Worm (Caenorhabditis elegans) whole organism, L3 larva: ENCODE data around the gene D2096.10.

ENCODE experiments used
- R02D3.7 ChIP-seq: fragments of 150-350 bp; optimal IDR thresholded peaks from 2 replicates; lab custom pipeline; 2014; ENCODE audit warnings: missing biosample characterization, missing genetic modification characterization
- ZK546.5 ChIP-seq: sonication (generic microtip); optimal IDR thresholded peaks from 2 replicates; lab custom pipeline; 2017; ENCODE audit warnings: missing biosample characterization, missing genetic modification characterization
- ama-1 ChIP-seq: fragments of 150-350 bp; optimal IDR thresholded peaks from 2 replicates; lab custom pipeline; 2018
- ceh-28 ChIP-seq: fragments of 150-350 bp; optimal IDR thresholded peaks from 2 replicates; lab custom pipeline; 2014; ENCODE audit warnings: missing biosample characterization, missing genetic modification reagents, missing genetic modification characterization
- ceh-82 ChIP-seq: fragments of 150-350 bp; optimal IDR thresholded peaks from 2 replicates; lab custom pipeline; 2014; ENCODE audit warnings: missing biosample characterization, missing genetic modification characterization
- daf-12 ChIP-seq: fragments of 150-350 bp; optimal IDR thresholded peaks from 2 replicates; lab custom pipeline; 2014; ENCODE audit warnings: missing biosample characterization, missing genetic modification reagents, missing genetic modification characterization
- elt-1 ChIP-seq: fragments of 150-350 bp; optimal IDR thresholded peaks from 2 replicates; lab custom pipeline; 2014; ENCODE audit warnings: missing biosample characterization, missing genetic modification characterization
- elt-2 ChIP-seq: sonication (generic microtip); optimal IDR thresholded peaks from 2 replicates; lab custom pipeline; 2016; ENCODE audit warnings: missing genetic modification reagents, mild to moderate bottlenecking, missing genetic modification characterization, missing compliant biosample characterization
- elt-3 ChIP-seq, 3 experiments: fragments of 150-350 bp in 1 of 3; sonication (generic microtip) in 2 of 3; optimal IDR thresholded peaks; 2 replicates in 2 of 3; 4 replicates in 1 of 3; lab custom pipeline; 2014 to 2017; ENCODE audit warnings: missing biosample characterization in 3 of 3, missing genetic modification characterization in 3 of 3
- fos-1 ChIP-seq: fragments of 150-350 bp; optimal IDR thresholded peaks from 2 replicates; lab custom pipeline; 2014; ENCODE audit warnings: missing biosample characterization, missing genetic modification characterization
- jun-1 ChIP-seq: fragments of 150-350 bp; optimal IDR thresholded peaks from 2 replicates; lab custom pipeline; 2014; ENCODE audit warnings: missing biosample characterization, missing genetic modification reagents, missing genetic modification characterization
- lin-15B ChIP-seq: fragments of 150-350 bp; optimal IDR thresholded peaks from 2 replicates; lab custom pipeline; 2014; ENCODE audit warnings: missing biosample characterization, missing genetic modification characterization
- lin-39 ChIP-seq: fragments of 150-350 bp; optimal IDR thresholded peaks from 2 replicates; lab custom pipeline; 2018; ENCODE audit warnings: missing biosample characterization, missing genetic modification reagents, missing genetic modification characterization
- lsy-12 ChIP-seq: sonication (generic microtip); optimal IDR thresholded peaks from 2 replicates; lab custom pipeline; 2016; ENCODE audit warnings: mild to moderate bottlenecking, missing genetic modification characterization, missing compliant biosample characterization
- mdl-1 ChIP-seq: fragments of 150-350 bp; optimal IDR thresholded peaks from 2 replicates; lab custom pipeline; 2014; ENCODE audit warnings: missing biosample characterization, missing genetic modification characterization
- nfya-1 ChIP-seq: sonication (generic microtip); optimal IDR thresholded peaks from 2 replicates; lab custom pipeline; 2017; ENCODE audit warnings: missing genetic modification characterization, mild to moderate bottlenecking, missing compliant biosample characterization, antibody characterized with exemption, moderate library complexity; ENCODE audit not compliant: insufficient read depth
- nhr-237 ChIP-seq: fragments of 150-350 bp; optimal IDR thresholded peaks from 2 replicates; lab custom pipeline; 2014; ENCODE audit warnings: missing biosample characterization, missing genetic modification characterization
- nhr-28 ChIP-seq: fragments of 150-350 bp; optimal IDR thresholded peaks from 2 replicates; lab custom pipeline; 2014; ENCODE audit warnings: missing biosample characterization, missing genetic modification characterization
- nhr-43 ChIP-seq: sonication (generic microtip); optimal IDR thresholded peaks from 2 replicates; lab custom pipeline; 2016; ENCODE audit warnings: mild to moderate bottlenecking, missing genetic modification characterization, missing compliant biosample characterization; ENCODE audit not compliant: poor library complexity, severe bottlenecking
- nhr-67 ChIP-seq: fragments of 150-350 bp; optimal IDR thresholded peaks from 2 replicates; lab custom pipeline; 2014; ENCODE audit warnings: missing biosample characterization, missing genetic modification characterization
- nhr-76 ChIP-seq: fragments of 150-350 bp; sonication (generic microtip); optimal IDR thresholded peaks from 5 replicates; lab custom pipeline; 2014; ENCODE audit warnings: missing biosample characterization, missing genetic modification characterization
- nhr-77 ChIP-seq: fragments of 150-350 bp; optimal IDR thresholded peaks from 2 replicates; lab custom pipeline; 2014; ENCODE audit warnings: missing biosample characterization, missing genetic modification characterization
- pha-4 ChIP-seq: fragments of 150-350 bp; optimal IDR thresholded peaks from 2 replicates; lab custom pipeline; 2014; ENCODE audit warnings: missing biosample characterization, missing genetic modification reagents, missing genetic modification characterization
- pqm-1 ChIP-seq: fragments of 150-350 bp; optimal IDR thresholded peaks from 2 replicates; lab custom pipeline; 2017; ENCODE audit warnings: missing biosample characterization, missing genetic modification characterization, inconsistent platforms
- sea-2 ChIP-seq: fragments of 150-350 bp; sonication (generic microtip); optimal IDR thresholded peaks from 4 replicates; lab custom pipeline; 2014; ENCODE audit warnings: missing biosample characterization, missing genetic modification reagents, missing genetic modification characterization
- skn-1 ChIP-seq: fragments of 150-350 bp; optimal IDR thresholded peaks from 2 replicates; lab custom pipeline; 2014; ENCODE audit warnings: missing biosample characterization, missing genetic modification characterization
- snpc-4 ChIP-seq: fragments of 150-350 bp; optimal IDR thresholded peaks from 2 replicates; lab custom pipeline; 2014; ENCODE audit warnings: missing biosample characterization, missing genetic modification characterization
- tbx-2 ChIP-seq: sonication (generic microtip); optimal IDR thresholded peaks from 2 replicates; lab custom pipeline; 2016; ENCODE audit warnings: mild to moderate bottlenecking, missing genetic modification characterization, missing compliant biosample characterization
- zag-1 ChIP-seq: fragments of 150-350 bp; optimal IDR thresholded peaks from 2 replicates; lab custom pipeline; 2014; ENCODE audit warnings: missing biosample characterization, missing genetic modification characterization
- ztf-11 ChIP-seq: fragments of 150-350 bp; optimal IDR thresholded peaks from 2 replicates; lab custom pipeline; 2014; ENCODE audit warnings: missing biosample characterization, missing genetic modification characterization

The D2096.10 gene

DNA sequence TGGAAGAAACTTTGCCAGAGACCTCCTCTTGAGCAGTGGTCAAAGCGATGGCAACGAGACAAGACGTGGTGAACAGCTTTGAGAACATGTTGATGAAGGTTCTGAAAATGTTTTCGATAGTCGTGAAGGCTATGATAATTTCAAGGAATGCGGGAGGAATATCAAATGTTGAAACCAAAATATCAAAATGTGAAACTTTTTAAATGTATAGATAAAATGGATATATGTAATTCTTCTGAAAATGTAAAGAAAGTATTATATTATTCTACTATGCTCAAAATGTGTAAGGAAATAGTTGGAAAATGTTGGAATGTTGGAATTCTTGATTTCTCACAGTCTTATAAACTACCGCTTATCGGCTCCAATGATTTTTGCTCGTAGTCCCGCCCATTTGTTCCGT, 19.9 kb downstream of the D2096.10 start, which contains the start of gene D2096.6:
Gene D2096.6 (minus strand): TSS at position 101 of the 400 bp plus-strand sequence.
- no peak for TF ChIP-seq R02D3.7 (tag; lab: Kevin White, UChicago)

DNA sequence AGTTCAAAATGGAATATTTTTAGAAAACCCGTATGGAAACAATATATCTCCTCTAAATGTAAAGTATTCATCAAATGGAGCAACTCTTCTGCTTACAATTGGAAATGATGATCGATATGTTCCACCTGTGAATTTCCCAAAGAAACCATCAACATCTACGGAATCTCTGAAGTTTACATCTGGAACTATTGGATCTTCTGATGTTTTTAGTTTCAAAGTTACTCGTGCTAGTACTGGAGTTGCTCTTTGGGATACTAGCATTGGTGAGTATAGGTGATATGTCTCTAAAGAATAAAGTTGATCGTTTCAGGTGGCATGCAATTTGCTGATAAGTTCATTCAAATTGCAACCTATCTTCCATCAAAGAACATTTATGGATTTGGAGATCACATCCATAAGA, 21.2 kb downstream of the D2096.10 start:
- TF ChIP-seq lin-39 (tag; lab: Kevin White, UChicago), result no peak
- no peak for TF ChIP-seq nhr-28 (tag; lab: Kevin White, UChicago)
- no peak for TF ChIP-seq zag-1
- no peak for TF ChIP-seq mdl-1 (tag; lab: Kevin White, UChicago)
- no peak for TF ChIP-seq ztf-11 (tag; lab: Kevin White, UChicago)
- TF ChIP-seq sea-2, result no peak
- no peak for TF ChIP-seq snpc-4 (tag; lab: Kevin White, UChicago)
- TF ChIP-seq nhr-43 (tag; lab: Kevin White, UChicago), result no peak
- no peak for TF ChIP-seq ceh-82 (tag; lab: Kevin White, UChicago)
- no peak for TF ChIP-seq lsy-12
- no peak for TF ChIP-seq pqm-1 (tag; lab: Kevin White, UChicago)
- TF ChIP-seq nhr-237 (tag; lab: Kevin White, UChicago), result no peak
- TF ChIP-seq elt-1 (tag; lab: Kevin White, UChicago), result no peak
- TF ChIP-seq daf-12, result no peak
- TF ChIP-seq nhr-76 (tag; lab: Kevin White, UChicago), result no peak

DNA sequence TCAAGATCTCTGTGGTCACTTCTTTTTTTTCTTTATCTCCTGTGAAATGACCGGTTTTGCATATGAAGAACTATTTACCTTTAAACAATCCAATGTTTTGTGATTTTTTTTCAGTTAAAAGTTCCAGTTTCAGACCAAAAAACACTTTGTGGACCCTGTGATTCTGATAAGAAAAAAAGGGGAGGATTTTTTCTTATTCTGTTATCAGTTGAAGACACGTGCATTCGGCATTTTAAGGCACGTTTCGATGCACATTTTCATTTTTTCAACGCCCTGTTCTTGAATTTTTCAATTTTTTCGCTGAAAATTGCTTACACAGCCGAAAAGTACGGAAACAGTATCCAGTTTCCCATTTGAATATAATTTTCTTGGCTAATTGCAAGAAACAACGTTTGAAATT, 22.7 kb downstream of the D2096.10 start, which contains the start of gene aagr-1:
Gene aagr-1 (plus strand): TSS at position 227 of the 400 bp plus-strand sequence.
- TF ChIP-seq pha-4, result peak; percentile 1
- TF ChIP-seq tbx-2 (tag; lab: Kevin White, UChicago), result no peak
- no peak for TF ChIP-seq snpc-4 (tag; lab: Kevin White, UChicago)
- TF ChIP-seq pqm-1 (tag; lab: Kevin White, UChicago), result peak; percentile 75
- no peak for TF ChIP-seq jun-1
- TF ChIP-seq elt-2, result peak; percentile 82

ce11 chrIV:8363163-8363562, 25.9 kb downstream of the D2096.10 start, which contains the start of gene D2096.12:
Gene D2096.12 (plus strand): TSS chrIV:8363463.
- TF ChIP-seq elt-3 (tag; optimal IDR thresholded peaks at IDR 0.05; lab: Kevin White, UChicago) (no peak), nhr-76 (tag; lab: Kevin White, UChicago) (no peak)

DNA sequence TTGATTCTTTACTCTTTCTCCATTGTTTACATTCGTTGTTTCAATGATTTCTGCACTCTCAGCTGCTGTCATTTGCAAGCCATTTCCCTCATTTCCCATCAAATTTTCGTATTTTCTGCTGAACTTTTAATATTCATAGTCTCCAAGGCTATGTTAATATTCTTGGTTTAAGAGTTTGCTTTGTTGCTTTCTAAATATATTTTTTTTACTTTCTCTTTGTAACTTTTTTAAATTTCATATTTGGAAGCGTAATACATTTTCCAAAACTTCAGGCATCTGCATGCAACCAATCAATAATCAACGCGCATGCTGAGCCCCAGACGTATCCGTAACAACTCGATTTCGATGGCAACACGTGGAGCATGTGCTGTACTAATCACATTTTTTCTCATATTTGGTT, 28.2 kb downstream of the D2096.10 start, which contains the start of gene sqv-1:
Gene sqv-1 (plus strand): TSS at position 301 of the 400 bp plus-strand sequence.
- no peak for TF ChIP-seq nhr-77 (tag; lab: Kevin White, UChicago)
- no peak for TF ChIP-seq nhr-67 (tag; lab: Kevin White, UChicago)
- no peak for TF ChIP-seq elt-3 (tag; optimal IDR thresholded peaks at IDR 0.05; lab: Kevin White, UChicago)
- TF ChIP-seq pha-4, result peak; percentile 41
- TF ChIP-seq nhr-43 (tag; lab: Kevin White, UChicago), result no peak
- no peak for TF ChIP-seq skn-1 (tag; lab: Kevin White, UChicago)
- no peak for TF ChIP-seq lsy-12

DNA sequence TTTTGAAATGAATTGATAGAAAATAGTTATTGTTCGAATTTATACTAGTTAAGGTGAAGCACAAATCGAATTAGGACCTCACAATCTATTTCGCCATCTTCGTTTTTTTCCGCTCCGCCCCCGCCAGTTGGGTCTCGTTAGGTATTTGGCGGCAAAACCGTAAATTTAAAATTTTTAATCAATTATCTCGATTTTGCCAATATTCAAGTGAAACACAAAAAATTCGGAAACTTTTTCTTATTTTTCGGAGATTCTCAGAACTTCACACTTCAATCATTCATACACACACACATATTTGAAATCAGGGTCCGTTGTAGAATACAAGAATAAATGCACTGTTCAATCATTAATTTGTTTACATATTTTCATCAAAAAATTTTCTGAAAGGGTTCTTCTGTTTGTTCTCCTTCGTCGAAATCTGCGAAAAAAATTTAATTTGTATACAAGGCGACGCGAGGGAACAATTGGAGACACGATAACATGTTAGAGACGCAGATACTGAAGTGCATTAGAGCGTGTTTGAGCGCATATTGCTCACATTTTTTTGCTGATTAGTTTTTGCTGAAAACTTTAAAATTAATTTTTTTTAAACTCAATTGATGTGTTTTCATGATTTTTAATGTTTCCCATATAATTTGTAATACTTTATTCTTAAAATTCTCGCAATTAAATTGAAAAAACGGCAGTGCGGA, 29.2 kb downstream of the D2096.10 start, which contains the start of gene D2096.5:
Gene D2096.5 (minus strand): TSS at position 51 of the 692 bp plus-strand sequence.
- TF ChIP-seq nhr-43 (tag; lab: Kevin White, UChicago) (no peak), nfya-1 (tag; lab: Kevin White, UChicago) (peak; percentile 31), lin-15B (tag; lab: Kevin White, UChicago) (peak; percentile 23), ZK546.5 (tag; lab: Kevin White, UChicago) (no peak), pqm-1 (tag; lab: Kevin White, UChicago) (peak; percentile 29), daf-12 (no peak), ama-1 (no peak)

- TF ChIP-seq sea-2 (no peak), daf-12 (no peak), elt-1 (tag; lab: Kevin White, UChicago) (no peak), ama-1 (no peak), skn-1 (tag; lab: Kevin White, UChicago) (no peak), fos-1 (tag; lab: Kevin White, UChicago) (no peak), ceh-28 (no peak), nhr-237 (tag; lab: Kevin White, UChicago) (no peak), nhr-67 (tag; lab: Kevin White, UChicago) (no peak), nhr-76 (tag; lab: Kevin White, UChicago) (no peak), ZK546.5 (tag; lab: Kevin White, UChicago) (no peak), pha-4 (no peak), lin-15B (tag; lab: Kevin White, UChicago) (no peak)
- TF ChIP-seq, all 47 proteins: peak for 0
Measured at ce11 chrIV:8358492-8358891, 30.5 kb downstream of the D2096.10 start, which contains the start of gene D2096.13. Gene D2096.13 (minus strand): TSS chrIV:8358592.
